Worm (Caenorhabditis elegans): ENCODE measurements around the gene gtap-2.
A peak's percentile ranks its signal among the peaks of the same experiment; 100 is the strongest.

Gene gtap-2

ce11 chrIII:9775916-9776315 lies 32.4 kb upstream of the gtap-2 start:
- no peak for TF ChIP-seq ztf-1 (GFP tag; conservative IDR thresholded peaks at IDR 0.05)
- TF ChIP-seq unc-39 (tag; optimal IDR thresholded peaks at IDR 0.05), result no peak
- peak; percentile 59 for TF ChIP-seq gmeb-1 (tag; optimal IDR thresholded peaks at IDR 0.05)
- TF ChIP-seq unc-55 (GFP tag; optimal IDR thresholded peaks at IDR 0.05), result peak; percentile 27
- no peak for TF ChIP-seq dmd-4 (tag; optimal IDR thresholded peaks at IDR 0.05)
- peak in 1 of 2 experiments; percentile 39 for TF ChIP-seq lsy-2 (tag; optimal IDR thresholded peaks at IDR 0.05)
- TF ChIP-seq nhr-6 (tag; optimal IDR thresholded peaks at IDR 0.05), result no peak
- TF ChIP-seq ztf-11 (tag; optimal IDR thresholded peaks at IDR 0.05), result no peak

ce11 chrIII:9776323-9776722 lies 32.0 kb upstream of the gtap-2 start, which contains the start of gene usp-46:
TSS of gene usp-46 (plus strand) at chrIII:9776623.
- no peak for TF ChIP-seq dmd-4 (tag; optimal IDR thresholded peaks at IDR 0.05)
- TF ChIP-seq C34F6.9 (tag; optimal IDR thresholded peaks at IDR 0.05), result peak; percentile 22
- TF ChIP-seq lsy-2 (tag; optimal IDR thresholded peaks at IDR 0.05), result peak in 1 of 2 experiments; percentile 15
- TF ChIP-seq nhr-129 (tag; optimal IDR thresholded peaks at IDR 0.05), result peak; percentile 5

- no peak for TF ChIP-seq nhr-25 (tag; optimal IDR thresholded peaks at IDR 0.05)
- TF ChIP-seq sma-9 (GFP tag; optimal IDR thresholded peaks at IDR 0.05), result no peak
- no peak for TF ChIP-seq sma-9 (tag; optimal IDR thresholded peaks at IDR 0.05)
- no peak for TF ChIP-seq mdl-1 (tag; optimal IDR thresholded peaks at IDR 0.05)
- no peak for TF ChIP-seq Y55F3AM.14 (GFP tag; optimal IDR thresholded peaks at IDR 0.05)
- TF ChIP-seq snpc-4 (tag; optimal IDR thresholded peaks at IDR 0.05), result no peak
- TF ChIP-seq C34F6.9 (tag; optimal IDR thresholded peaks at IDR 0.05), result no peak
- TF ChIP-seq sem-4 (tag; optimal IDR thresholded peaks at IDR 0.05), result no peak
- no peak for TF ChIP-seq ztf-11 (tag; optimal IDR thresholded peaks at IDR 0.05)
- TF ChIP-seq lin-39 (tag; optimal IDR thresholded peaks at IDR 0.05), result no peak
- no peak for TF ChIP-seq nhr-12 (tag; optimal IDR thresholded peaks at IDR 0.05)
- TF ChIP-seq skn-1 (tag; optimal IDR thresholded peaks at IDR 0.05), result no peak
Measured at ce11 chrIII:9779080-9779479, 29.3 kb upstream of the gtap-2 start.

ce11 chrIII:9780254-9780653 lies 28.1 kb upstream of the gtap-2 start, which contains the start of gene sqv-3:
TSS of gene sqv-3 (minus strand) at chrIII:9780354.
- TF ChIP-seq nhr-11 (tag; optimal IDR thresholded peaks at IDR 0.05), result no peak
- no peak for TF ChIP-seq dmd-4 (tag; optimal IDR thresholded peaks at IDR 0.05)
- TF ChIP-seq ztf-4 (tag; optimal IDR thresholded peaks at IDR 0.05), result no peak
- TF ChIP-seq nhr-129 (tag; optimal IDR thresholded peaks at IDR 0.05), result no peak
- no peak for TF ChIP-seq nhr-6 (tag; optimal IDR thresholded peaks at IDR 0.05)
- no peak for TF ChIP-seq unc-39 (tag; optimal IDR thresholded peaks at IDR 0.05)
- no peak for TF ChIP-seq nhr-12 (tag; optimal IDR thresholded peaks at IDR 0.05)
- TF ChIP-seq zag-1 (tag; optimal IDR thresholded peaks at IDR 0.05), result no peak
- TF ChIP-seq nhr-23 (tag; optimal IDR thresholded peaks at IDR 0.05), result no peak
- TF ChIP-seq C34F6.9 (tag; optimal IDR thresholded peaks at IDR 0.05), result no peak
- TF ChIP-seq fos-1 (tag; optimal IDR thresholded peaks at IDR 0.05), result no peak
- TF ChIP-seq peb-1 (tag; optimal IDR thresholded peaks at IDR 0.05), result no peak
- TF ChIP-seq mbf-1 (tag; optimal IDR thresholded peaks at IDR 0.05), result no peak
- no peak for TF ChIP-seq nhr-25 (tag; optimal IDR thresholded peaks at IDR 0.05)
- TF ChIP-seq mab-5 (tag; optimal IDR thresholded peaks at IDR 0.05), result no peak

- no peak for TF ChIP-seq nhr-10 (tag; optimal IDR thresholded peaks at IDR 0.05)
- TF ChIP-seq R02D3.7 (tag; optimal IDR thresholded peaks at IDR 0.05), result peak; percentile 11
- no peak for TF ChIP-seq ceh-16 (tag; optimal IDR thresholded peaks at IDR 0.05)
- no peak for TF ChIP-seq elt-3 (tag; optimal IDR thresholded peaks at IDR 0.05)
- TF ChIP-seq F13H6.1 (tag; optimal IDR thresholded peaks at IDR 0.05), result peak; percentile 74
- TF ChIP-seq nhr-11 (tag; optimal IDR thresholded peaks at IDR 0.05), result no peak
- TF ChIP-seq sma-9 (GFP tag; optimal IDR thresholded peaks at IDR 0.05), result peak; percentile 40
- TF ChIP-seq sma-9 (tag; optimal IDR thresholded peaks at IDR 0.05), result no peak
- peak; percentile 88 for TF ChIP-seq nhr-129 (tag; optimal IDR thresholded peaks at IDR 0.05)
- peak; percentile 81 for TF ChIP-seq nhr-21 (tag; optimal IDR thresholded peaks at IDR 0.05)
- no peak for TF ChIP-seq mbf-1 (tag; optimal IDR thresholded peaks at IDR 0.05)
- TF ChIP-seq unc-55 (GFP tag; optimal IDR thresholded peaks at IDR 0.05), result peak; percentile 97
- peak; percentile 67 for TF ChIP-seq lin-11 (tag; optimal IDR thresholded peaks at IDR 0.05)
- peak; percentile 43 for TF ChIP-seq mab-5 (tag; optimal IDR thresholded peaks at IDR 0.05)
- no peak for TF ChIP-seq elt-1 (tag; optimal IDR thresholded peaks at IDR 0.05)
- TF ChIP-seq dmd-4 (tag; optimal IDR thresholded peaks at IDR 0.05), result no peak
- no peak for TF ChIP-seq ztf-1 (GFP tag; conservative IDR thresholded peaks at IDR 0.05)
- TF ChIP-seq lin-13 (GFP tag; optimal IDR thresholded peaks at IDR 0.05), result peak; percentile 85
- TF ChIP-seq lin-39 (tag; optimal IDR thresholded peaks at IDR 0.05), result no peak
- peak; percentile 39 for TF ChIP-seq nhr-6 (tag; optimal IDR thresholded peaks at IDR 0.05)
- TF ChIP-seq skn-1 (tag; optimal IDR thresholded peaks at IDR 0.05), result no peak
- no peak for TF ChIP-seq nhr-12 (tag; optimal IDR thresholded peaks at IDR 0.05)
- peak in 1 of 2 experiments; percentile 41 for TF ChIP-seq mdl-1 (tag; optimal IDR thresholded peaks at IDR 0.05)
- TF ChIP-seq C34F6.9 (tag; optimal IDR thresholded peaks at IDR 0.05), result peak; percentile 98
- no peak for TF ChIP-seq unc-62 (GFP tag; optimal IDR thresholded peaks at IDR 0.05)
- TF ChIP-seq snpc-4 (tag; optimal IDR thresholded peaks at IDR 0.05), result peak; percentile 53
- TF ChIP-seq aly-2 (tag; optimal IDR thresholded peaks at IDR 0.05), result no peak
- no peak for TF ChIP-seq ztf-11 (tag; optimal IDR thresholded peaks at IDR 0.05)
- peak; percentile 46 for TF ChIP-seq egl-27 (tag; optimal IDR thresholded peaks at IDR 0.05)
- TF ChIP-seq unc-39 (tag; optimal IDR thresholded peaks at IDR 0.05), result no peak
- peak; percentile 65 for TF ChIP-seq ztf-4 (tag; optimal IDR thresholded peaks at IDR 0.05)
- peak; percentile 55 for TF ChIP-seq ceh-82 (tag; optimal IDR thresholded peaks at IDR 0.05)
- TF ChIP-seq crh-2 (tag; optimal IDR thresholded peaks at IDR 0.05), result peak; percentile 95
Measured at ce11 chrIII:9780665-9781304, 27.6 kb upstream of the gtap-2 start, which contains the start of gene vha-1. TSS of gene vha-1 (plus strand) at chrIII:9781254.

All from whole organism, L2 larva.